Worm (Caenorhabditis elegans) whole organism, midembryonic: ENCODE measurements around the gene C39B10.1.

Experiments used
- cog-1 ChIP-seq: sonication (generic microtip); optimal IDR thresholded peaks from 2 replicates; lab custom pipeline; 2016; ENCODE audit warnings: missing genetic modification characterization, missing compliant biosample characterization
- flt-1 ChIP-seq: fragments of 200-800 bp; sonication (Bioruptor generic); IDR thresholded peaks from 2 replicates; pipeline ENCODE4 v1.3.6; 2022; ENCODE audit warnings: missing genetic modification characterization, missing compliant biosample characterization
- klf-2 ChIP-seq: fragments of 200-800 bp; sonication (Bioruptor generic); conservative IDR thresholded peaks from 2 replicates; pipeline ENCODE4 v1.3.6; 2022; ENCODE audit warnings: missing genetic modification reagents, missing genetic modification characterization, missing compliant biosample characterization
- med-1 ChIP-seq: sonication (generic microtip); optimal IDR thresholded peaks from 2 replicates; lab custom pipeline; 2017; ENCODE audit warnings: missing genetic modification characterization, mild to moderate bottlenecking, missing compliant biosample characterization, antibody characterized with exemption, missing genetic modification reagents; ENCODE audit not compliant: insufficient read depth
- ref-1 ChIP-seq: fragments of 200-800 bp; sonication (Bioruptor generic); conservative IDR thresholded peaks from 2 replicates; pipeline ENCODE4 v1.3.6; 2022; ENCODE audit warnings: missing genetic modification reagents, missing genetic modification characterization, missing compliant biosample characterization
- tab-1 ChIP-seq: fragments of 200-800 bp; sonication (Bioruptor generic); IDR thresholded peaks from 2 replicates; pipeline ENCODE4 v1.3.6; 2022; ENCODE audit warnings: missing genetic modification characterization, missing compliant biosample characterization
- ztf-23 ChIP-seq: fragments of 200-800 bp; sonication (Bioruptor generic); IDR thresholded peaks from 2 replicates; pipeline ENCODE4 v1.3.6; 2022; ENCODE audit warnings: missing genetic modification reagents, missing genetic modification characterization, missing compliant biosample characterization
- ztf-29 ChIP-seq: fragments of 200-800 bp; sonication (Bioruptor generic); IDR thresholded peaks from 2 replicates; pipeline ENCODE4 v1.3.6; 2022; ENCODE audit warnings: missing genetic modification reagents, missing genetic modification characterization, missing compliant biosample characterization

DNA sequence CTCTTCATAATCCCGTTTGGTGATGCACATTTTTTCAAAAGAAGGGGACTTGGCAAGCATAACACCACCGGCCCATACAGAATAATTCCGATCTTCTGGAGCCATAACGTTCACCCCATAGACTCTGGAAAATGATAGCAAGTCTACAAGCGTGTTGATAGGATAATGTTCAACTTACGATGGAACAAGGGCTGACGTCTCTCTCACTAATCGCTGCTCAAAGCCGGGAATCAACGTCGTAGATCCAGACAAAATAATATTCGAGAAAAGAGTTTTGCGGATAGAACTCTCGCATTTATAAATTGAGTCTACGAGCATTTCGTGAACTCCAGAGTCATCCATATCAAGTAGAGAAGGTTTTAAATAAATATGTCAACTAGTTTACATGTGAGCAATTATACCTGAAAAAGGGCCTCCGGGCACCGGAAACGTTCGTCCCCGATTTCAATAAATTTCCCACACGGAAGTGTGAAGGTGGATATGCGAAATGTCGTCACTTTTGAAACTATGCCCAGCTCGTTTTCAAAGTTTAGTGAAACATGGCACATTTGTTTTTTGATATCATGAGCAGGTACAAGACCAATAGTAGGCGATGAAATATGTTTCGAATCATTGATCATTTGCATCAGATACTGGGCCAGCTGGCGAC lies 28.6 kb upstream of the C39B10.1 start:
- no peak for TF ChIP-seq flt-1 (GFP tag; lab: Robert Waterston, UW)
- no peak for TF ChIP-seq ztf-23 (GFP tag; lab: Robert Waterston, UW)
- no peak for TF ChIP-seq ref-1 (GFP tag; lab: Robert Waterston, UW)
- TF ChIP-seq med-1 (GFP tag; lab: Kevin White, UChicago): no peak
- TF ChIP-seq ztf-29 (GFP tag; lab: Robert Waterston, UW): no peak
- TF ChIP-seq tab-1: no peak
- TF ChIP-seq cog-1 (tag; lab: Kevin White, UChicago): no peak
- no peak for TF ChIP-seq klf-2 (GFP tag; lab: Robert Waterston, UW)
